Worm (Caenorhabditis elegans): Measurements from ENCODE around the gene col-158.

col-158 gene

DNA sequence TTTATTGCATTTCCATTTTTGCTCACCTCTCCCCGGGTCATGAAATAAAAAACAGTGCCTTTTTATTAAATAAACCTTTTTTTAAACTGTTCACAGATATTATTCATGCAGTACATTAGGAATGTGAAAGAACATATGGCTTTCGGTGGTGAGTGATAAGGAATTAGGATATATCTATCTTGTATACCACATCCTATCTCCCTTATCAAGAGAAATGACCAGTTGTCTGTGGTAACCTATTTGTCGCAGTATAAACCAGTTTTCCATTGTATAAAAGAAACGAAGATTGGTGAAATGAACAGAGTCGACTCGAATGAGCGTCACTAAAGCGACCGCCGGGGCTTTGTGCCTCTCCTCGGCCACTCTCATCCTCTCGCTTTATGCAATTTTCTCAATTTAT lies at the start of gene col-158:
Gene col-158 (plus strand): TSS at position 301 of the 400 bp plus-strand sequence.
- no peak for TF ChIP-seq lim-6 (tag; optimal IDR thresholded peaks at IDR 0.05)
- TF ChIP-seq eyg-1 (tag; optimal IDR thresholded peaks at IDR 0.05): no peak
- no peak for TF ChIP-seq ceh-6 (GFP tag; optimal IDR thresholded peaks at IDR 0.05)
- no peak for TF ChIP-seq odd-2 (tag; optimal IDR thresholded peaks at IDR 0.05)
- no peak for TF ChIP-seq mec-3 (tag; optimal IDR thresholded peaks at IDR 0.05; ENCODE audit: borderline replicate concordance)
- no peak for TF ChIP-seq K02D7.2 (tag; optimal IDR thresholded peaks at IDR 0.05)

- TF ChIP-seq ttx-3 (tag; optimal IDR thresholded peaks at IDR 0.05) (no peak), tbx-2 (tag; optimal IDR thresholded peaks at IDR 0.05) (no peak), unc-55 (GFP tag; optimal IDR thresholded peaks at IDR 0.05) (peak; percentile 88), Y22D7AL.16 (tag; optimal IDR thresholded peaks at IDR 0.05) (no peak), mec-3 (tag; optimal IDR thresholded peaks at IDR 0.05; ENCODE audit: borderline replicate concordance) (no peak), C08G9.2 (tag; optimal IDR thresholded peaks at IDR 0.05) (no peak)
These were observed 49.6 kb upstream of the col-158 start for ce11 chrV:11779810-11780209.

ce11 chrV:11782809-11783440 lies 46.5 kb upstream of the col-158 start, which contains the start of gene F55A11.11:
Gene F55A11.11, plus strand, starts transcription at chrV:11783149.
- TF ChIP-seq ref-2 (tag; optimal IDR thresholded peaks at IDR 0.05) (peak; percentile 95), lin-11 (tag; optimal IDR thresholded peaks at IDR 0.05) (peak; percentile 91), unc-86 (tag; optimal IDR thresholded peaks at IDR 0.05) (peak; percentile 85), ceh-45 (GFP tag; IDR thresholded peaks at IDR 0.05) (peak; percentile 81; the same call in 1 of the 2 replicates), hlh-6 (tag; optimal IDR thresholded peaks at IDR 0.05) (peak; percentile 93), gmeb-2 (tag; optimal IDR thresholded peaks at IDR 0.05) (peak; percentile 94), dmd-4 (tag; optimal IDR thresholded peaks at IDR 0.05; ENCODE audit: borderline replicate concordance) (peak; percentile 83), ttx-3 (tag; optimal IDR thresholded peaks at IDR 0.05) (peak; percentile 82), ceh-48 (tag; optimal IDR thresholded peaks at IDR 0.05) (peak; percentile 91), hlh-13 (GFP tag; optimal IDR thresholded peaks at IDR 0.05) (peak; percentile 94), ceh-31 (tag; optimal IDR thresholded peaks at IDR 0.05) (peak; percentile 85), T23F11.4 (GFP tag; optimal IDR thresholded peaks at IDR 0.05) (peak; percentile 92), pha-4 (tag; optimal IDR thresholded peaks at IDR 0.05) (no peak), hlh-30 (tag; optimal IDR thresholded peaks at IDR 0.05; ENCODE audit: insufficient read depth) (peak; percentile 59), Y22D7AL.16 (tag; optimal IDR thresholded peaks at IDR 0.05) (peak; percentile 89), pqm-1 (tag; optimal IDR thresholded peaks at IDR 0.05) (peak; percentile 95), fkh-6 (tag; optimal IDR thresholded peaks at IDR 0.05) (peak; percentile 94), F13H6.1 (tag; optimal IDR thresholded peaks at IDR 0.05) (peak; percentile 87), syd-9 (tag; optimal IDR thresholded peaks at IDR 0.05) (peak; percentile 95), pros-1 (tag; optimal IDR thresholded peaks at IDR 0.05) (peak; percentile 73), tbx-7 (tag; optimal IDR thresholded peaks at IDR 0.05) (peak; percentile 61), ceh-18 (tag; optimal IDR thresholded peaks at IDR 0.05) (peak; percentile 79), zip-5 (tag; optimal IDR thresholded peaks at IDR 0.05) (peak; percentile 79), ceh-30 (tag; optimal IDR thresholded peaks at IDR 0.05) (no peak), rnt-1 (tag; optimal IDR thresholded peaks at IDR 0.05) (peak; percentile 92), sox-2 (GFP tag; IDR thresholded peaks at IDR 0.05) (peak; percentile 89), pat-9 (tag; optimal IDR thresholded peaks at IDR 0.05) (peak; percentile 97), fax-1 (tag; optimal IDR thresholded peaks at IDR 0.05) (peak; percentile 88), tbx-2 (tag; optimal IDR thresholded peaks at IDR 0.05) (peak; percentile 94), odd-2 (tag; optimal IDR thresholded peaks at IDR 0.05) (peak; percentile 56), npax-4 (tag; optimal IDR thresholded peaks at IDR 0.05) (peak; percentile 90), ets-4 (tag; optimal IDR thresholded peaks at IDR 0.05) (peak; percentile 63), ztf-16 (tag; optimal IDR thresholded peaks at IDR 0.05) (peak; percentile 94), unc-55 (GFP tag; optimal IDR thresholded peaks at IDR 0.05) (no peak), K09A11.1 (tag; optimal IDR thresholded peaks at IDR 0.05; ENCODE audit: insufficient read depth) (peak; percentile 78), elt-2 (tag; optimal IDR thresholded peaks at IDR 0.05) (peak; percentile 96), pax-1 (tag; optimal IDR thresholded peaks at IDR 0.05) (no peak), sdc-2 (tag; optimal IDR thresholded peaks at IDR 0.05) (peak; percentile 87), ama-1 (optimal IDR thresholded peaks at IDR 0.05) (no peak), ceh-9 (tag; optimal IDR thresholded peaks at IDR 0.05) (peak; percentile 88), ceh-24 (tag; optimal IDR thresholded peaks at IDR 0.05) (peak; percentile 88), pha-2 (tag; optimal IDR thresholded peaks at IDR 0.05) (peak; percentile 98)

Measured in whole organism, late embryonic.